Worm (Caenorhabditis elegans): Measurements from ENCODE around the gene T05C12.11.

- TF ChIP-seq W03F9.2 (tag; optimal IDR thresholded peaks at IDR 0.05) = no peak
- no peak for TF ChIP-seq him-1 (tag; optimal IDR thresholded peaks at IDR 0.05)
- no peak for TF ChIP-seq dao-5 (tag; optimal IDR thresholded peaks at IDR 0.05)
Measured at ce11 chrII:8135953-8136352, 34.3 kb downstream of the T05C12.11 start.
